Worm (Caenorhabditis elegans): ENCODE results near the gene gsp-1.

DNA sequence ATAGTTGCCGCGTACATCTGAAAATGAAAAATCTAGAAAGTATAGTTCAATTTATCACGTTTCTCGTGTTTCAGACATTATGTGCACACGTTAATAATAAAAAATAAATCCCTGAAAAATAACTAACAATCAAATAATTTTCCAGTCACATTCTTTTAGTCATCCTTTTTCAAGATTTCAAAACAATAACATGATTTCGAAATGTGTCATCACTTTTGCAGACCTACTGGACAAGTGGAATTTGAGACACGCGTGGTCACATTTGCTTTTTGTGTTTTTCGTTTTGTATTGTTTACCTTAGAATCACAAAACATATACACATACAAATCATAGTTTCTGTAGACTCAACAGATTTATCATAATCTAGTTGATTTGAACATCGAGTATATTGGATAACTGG is 27.2 kb downstream of the gsp-1 start:
- TF ChIP-seq cnd-1 (tag; optimal IDR thresholded peaks at IDR 0.05) (no peak), elt-3 (tag; optimal IDR thresholded peaks at IDR 0.05) (no peak), nhr-237 (tag; optimal IDR thresholded peaks at IDR 0.05) (no peak), sptf-1 (tag; optimal IDR thresholded peaks at IDR 0.05) (no peak), unc-62 (GFP tag; optimal IDR thresholded peaks at IDR 0.05) (no peak), lsy-2 (tag; optimal IDR thresholded peaks at IDR 0.05) (no peak), ces-1 (GFP tag; optimal IDR thresholded peaks at IDR 0.05) (no peak), drap-1 (GFP tag; optimal IDR thresholded peaks at IDR 0.05) (no peak), mab-5 (tag; optimal IDR thresholded peaks at IDR 0.05) (no peak), snpc-4 (tag; optimal IDR thresholded peaks at IDR 0.05) (no peak), ceh-83 (GFP tag; optimal IDR thresholded peaks at IDR 0.05) (no peak)

All from whole organism, mixed stage, embryonic.